Worm (Caenorhabditis elegans): ENCODE results near the gene piga-1.

- TF ChIP-seq ztf-29 (GFP tag; IDR thresholded peaks at IDR 0.05) (no peak), ztf-23 (GFP tag; IDR thresholded peaks at IDR 0.05) (no peak), klf-2 (GFP tag; conservative IDR thresholded peaks at IDR 0.05) (no peak), T22C8.4 (GFP tag; IDR thresholded peaks at IDR 0.05) (no peak), flt-1 (GFP tag; IDR thresholded peaks at IDR 0.05) (no peak), cog-1 (tag; optimal IDR thresholded peaks at IDR 0.05) (no peak), med-1 (GFP tag; optimal IDR thresholded peaks at IDR 0.05; ENCODE audit: insufficient read depth) (no peak)
Observed at ce11 chrII:8661539-8661938, at the start of gene piga-1, which contains the start of gene eif-2Bepsilon.
